Fruit fly (Drosophila melanogaster) whole organism, embryonic: ENCODE data around the gene Eip75B.

ENCODE experiments used
- B-H1 ChIP-seq: fragments of 200-800 bp; sonication (Bioruptor generic); IDR thresholded peaks from 3 replicates; pipeline ENCODE4 v1.3.6; 2022; ENCODE audit warnings: missing biosample characterization, missing genetic modification characterization
- CG11085 ChIP-seq: fragments of 200-800 bp; sonication (Bioruptor generic); IDR thresholded peaks from 2 replicates; pipeline ENCODE4 v1.3.6; 2022; ENCODE audit warnings: missing biosample characterization, missing genetic modification characterization
- CG12659 ChIP-seq: fragments of 200-800 bp; sonication (Bioruptor generic); optimal IDR thresholded peaks from 3 replicates; lab custom pipeline; 2017; ENCODE audit warnings: mild to moderate bottlenecking, missing biosample characterization, missing genetic modification reagents, missing genetic modification characterization
- CG14667 ChIP-seq: fragments of 200-800 bp; sonication (Bioruptor generic); IDR thresholded peaks from 2 replicates; pipeline ENCODE4 v1.3.6; 2022; ENCODE audit warnings: missing biosample characterization, missing genetic modification characterization
- CG15269 ChIP-seq: fragments of 200-800 bp; sonication (Bioruptor generic); optimal IDR thresholded peaks from 2 replicates; lab custom pipeline; 2018; ENCODE audit warnings: missing biosample characterization, mild to moderate bottlenecking, missing genetic modification characterization, moderate library complexity
- CG15514 ChIP-seq: fragments of 200-800 bp; sonication (Bioruptor generic); optimal IDR thresholded peaks from 3 replicates; lab custom pipeline; 2017; ENCODE audit warnings: missing biosample characterization, missing genetic modification characterization, mild to moderate bottlenecking, moderate library complexity, missing genetic modification reagents
- CG16779 ChIP-seq: fragments of 200-800 bp; sonication (Bioruptor generic); IDR thresholded peaks from 2 replicates; pipeline ENCODE4 v1.3.6; 2022; ENCODE audit warnings: missing biosample characterization, missing genetic modification characterization
- CG16813 ChIP-seq: fragments of 200-800 bp; sonication (Bioruptor generic); IDR thresholded peaks from 3 replicates; pipeline ENCODE4 v1.3.6; 2022; ENCODE audit warnings: missing biosample characterization, missing genetic modification characterization; ENCODE audit not compliant: partially characterized antibody
- CG16863 ChIP-seq: fragments of 200-800 bp; sonication (Bioruptor generic); optimal IDR thresholded peaks from 3 replicates; lab custom pipeline; 2016; ENCODE audit warnings: missing biosample characterization, missing genetic modification characterization
- CG17361 ChIP-seq: fragments of 200-800 bp; sonication (Bioruptor generic); IDR thresholded peaks from 3 replicates; pipeline ENCODE4 v1.3.6; 2022; ENCODE audit warnings: missing biosample characterization, missing genetic modification characterization
- CG2120 ChIP-seq: fragments of 200-800 bp; sonication (Bioruptor generic); optimal IDR thresholded peaks from 3 replicates; lab custom pipeline; 2016; ENCODE audit warnings: missing biosample characterization, missing genetic modification characterization
- CG2712 ChIP-seq: fragments of 200-800 bp; optimal IDR thresholded peaks from 3 replicates; lab custom pipeline; 2019; ENCODE audit warnings: missing biosample characterization, mild to moderate bottlenecking, missing genetic modification characterization, moderate library complexity
- CG31365 ChIP-seq: fragments of 200-800 bp; sonication (Bioruptor generic); optimal IDR thresholded peaks from 2 replicates; lab custom pipeline; 2018; ENCODE audit warnings: missing biosample characterization, mild to moderate bottlenecking, missing genetic modification characterization
- CG31441 ChIP-seq: fragments of 200-800 bp; sonication (Bioruptor generic); IDR thresholded peaks from 2 replicates; pipeline ENCODE4 v1.3.6; 2022; ENCODE audit warnings: missing biosample characterization, missing genetic modification characterization
- CG32772 ChIP-seq: fragments of 200-800 bp; sonication (Bioruptor generic); IDR thresholded peaks from 2 replicates; pipeline ENCODE4 v1.3.6; 2022; ENCODE audit warnings: missing biosample characterization, missing genetic modification characterization
- CG34376 ChIP-seq: fragments of 200-800 bp; sonication (Bioruptor generic); optimal IDR thresholded peaks from 2 replicates; lab custom pipeline; 2018; ENCODE audit warnings: missing biosample characterization, mild to moderate bottlenecking, missing genetic modification characterization
- CG4404 ChIP-seq: fragments of 200-800 bp; sonication (Bioruptor generic); IDR thresholded peaks from 2 replicates; pipeline ENCODE4 v1.3.6; 2022; ENCODE audit warnings: missing biosample characterization, missing genetic modification characterization
- CG4707 ChIP-seq: fragments of 200-800 bp; sonication (Bioruptor generic); optimal IDR thresholded peaks from 2 replicates; lab custom pipeline; 2018; ENCODE audit warnings: missing biosample characterization, mild to moderate bottlenecking, missing genetic modification characterization, moderate library complexity
- CG7928 ChIP-seq: fragments of 200-800 bp; sonication (Bioruptor generic); optimal IDR thresholded peaks from 2 replicates; lab custom pipeline; 2017; ENCODE audit warnings: missing biosample characterization, mild to moderate bottlenecking, missing genetic modification characterization
- CG8765 ChIP-seq: fragments of 200-800 bp; sonication (Bioruptor generic); IDR thresholded peaks from 2 replicates; pipeline ENCODE4 v1.3.6; 2022; ENCODE audit warnings: missing biosample characterization, missing genetic modification characterization
- CG9609 ChIP-seq: fragments of 200-800 bp; sonication (Bioruptor generic); optimal IDR thresholded peaks from 3 replicates; lab custom pipeline; 2016; ENCODE audit warnings: missing biosample characterization, missing genetic modification characterization
- D19B ChIP-seq: fragments of 200-800 bp; sonication (Bioruptor generic); optimal IDR thresholded peaks from 2 replicates; lab custom pipeline; 2017; ENCODE audit warnings: missing biosample characterization, mild to moderate bottlenecking, missing genetic modification characterization
- Doc3 ChIP-seq: fragments of 200-800 bp; sonication (Bioruptor generic); IDR thresholded peaks from 3 replicates; pipeline ENCODE4 v1.3.6; 2022; ENCODE audit warnings: missing biosample characterization, missing genetic modification characterization; ENCODE audit not compliant: partially characterized antibody
- Ets97D ChIP-seq: fragments of 200-800 bp; sonication (Bioruptor generic); optimal IDR thresholded peaks from 3 replicates; lab custom pipeline; 2016; ENCODE audit warnings: missing biosample characterization, missing genetic modification characterization
- Gsc ChIP-seq: fragments of 200-800 bp; sonication (Bioruptor generic); IDR thresholded peaks from 2 replicates; pipeline ENCODE4 v1.3.6; 2022; ENCODE audit warnings: missing biosample characterization, missing genetic modification characterization
- Kr ChIP-seq: fragments of 200-800 bp; sonication (Bioruptor generic); optimal IDR thresholded peaks from 2 replicates; lab custom pipeline; 2017; ENCODE audit warnings: missing biosample characterization, mild to moderate bottlenecking, missing genetic modification characterization
- Neu2 ChIP-seq: fragments of 200-800 bp; sonication (Bioruptor generic); optimal IDR thresholded peaks from 3 replicates; lab custom pipeline; 2016; ENCODE audit warnings: missing biosample characterization, missing genetic modification characterization, borderline replicate concordance
- NfI ChIP-seq: fragments of 200-800 bp; sonication (Bioruptor generic); optimal IDR thresholded peaks from 3 replicates; lab custom pipeline; 2018; ENCODE audit warnings: missing biosample characterization, mild to moderate bottlenecking, missing genetic modification characterization, moderate library complexity
- Ptx1 ChIP-seq: fragments of 200-800 bp; sonication (Bioruptor generic); IDR thresholded peaks from 2 replicates; pipeline ENCODE4 v1.3.6; 2022; ENCODE audit warnings: missing biosample characterization, missing genetic modification characterization
- Sox102F ChIP-seq: fragments of 200-800 bp; sonication (Bioruptor generic); optimal IDR thresholded peaks from 2 replicates; lab custom pipeline; 2018; ENCODE audit warnings: missing biosample characterization, mild to moderate bottlenecking, missing genetic modification characterization, moderate library complexity
- ase ChIP-seq: fragments of 200-800 bp; sonication (Bioruptor generic); IDR thresholded peaks from 3 replicates; pipeline ENCODE4 v1.3.6; 2022; ENCODE audit warnings: missing biosample characterization, missing genetic modification characterization
- bsh ChIP-seq, 2 experiments: fragments of 200-800 bp; sonication (Bioruptor generic); optimal IDR thresholded peaks; 2 replicates each; lab custom pipeline; 2017 to 2018; ENCODE audit warnings: mild to moderate bottlenecking in 2 of 2, missing biosample characterization in 2 of 2, missing genetic modification characterization in 2 of 2, moderate library complexity in 1 of 2
- btn ChIP-seq: fragments of 200-800 bp; sonication (Bioruptor generic); optimal IDR thresholded peaks from 2 replicates; lab custom pipeline; 2016; ENCODE audit warnings: missing biosample characterization, missing genetic modification characterization
- cas ChIP-seq: fragments of 200-800 bp; sonication (Bioruptor generic); IDR thresholded peaks from 2 replicates; pipeline ENCODE4 v1.3.6; 2022; ENCODE audit warnings: missing biosample characterization, missing genetic modification characterization
- caup ChIP-seq: fragments of 200-800 bp; sonication (Bioruptor generic); optimal IDR thresholded peaks from 3 replicates; lab custom pipeline; 2017; ENCODE audit warnings: missing biosample characterization, mild to moderate bottlenecking, missing genetic modification characterization, moderate library complexity; ENCODE audit not compliant: severe bottlenecking
- cg ChIP-seq: fragments of 200-800 bp; sonication (Bioruptor generic); optimal IDR thresholded peaks from 3 replicates; lab custom pipeline; 2019; ENCODE audit warnings: missing biosample characterization, mild to moderate bottlenecking, missing genetic modification characterization, moderate library complexity
- chm ChIP-seq: fragments of 200-800 bp; sonication (Bioruptor generic); IDR thresholded peaks from 2 replicates; pipeline ENCODE4 v1.3.6; 2022; ENCODE audit warnings: missing biosample characterization, missing genetic modification characterization
- croc ChIP-seq: fragments of 200-800 bp; sonication (Bioruptor generic); conservative IDR thresholded peaks from 3 replicates; pipeline ENCODE4 v1.3.6; 2022; ENCODE audit warnings: missing biosample characterization, missing genetic modification characterization
- disco-r ChIP-seq: fragments of 200-800 bp; sonication (Bioruptor generic); optimal IDR thresholded peaks from 2 replicates; lab custom pipeline; 2016; ENCODE audit warnings: missing biosample characterization, missing genetic modification characterization
- en ChIP-seq: fragments of 200-800 bp; sonication (Bioruptor generic); optimal IDR thresholded peaks from 2 replicates; lab custom pipeline; 2016; ENCODE audit warnings: missing biosample characterization, missing genetic modification characterization
- fd64A ChIP-seq: fragments of 200-800 bp; sonication (Bioruptor generic); optimal IDR thresholded peaks from 3 replicates; lab custom pipeline; 2018; ENCODE audit warnings: missing biosample characterization, mild to moderate bottlenecking, missing genetic modification characterization
- grau ChIP-seq: fragments of 200-800 bp; optimal IDR thresholded peaks from 3 replicates; lab custom pipeline; 2019; ENCODE audit warnings: missing biosample characterization, mild to moderate bottlenecking, missing genetic modification characterization, moderate library complexity
- grn ChIP-seq: fragments of 200-800 bp; sonication (Bioruptor generic); optimal IDR thresholded peaks from 3 replicates; lab custom pipeline; 2017; ENCODE audit warnings: missing biosample characterization, missing genetic modification characterization
- pum ChIP-seq: fragments of 200-800 bp; sonication (Bioruptor generic); optimal IDR thresholded peaks from 2 replicates; lab custom pipeline; 2016; ENCODE audit warnings: missing biosample characterization, missing genetic modification characterization
- rib ChIP-seq: fragments of 200-800 bp; sonication (Bioruptor generic); IDR thresholded peaks from 2 replicates; pipeline ENCODE4 v1.3.6; 2022; ENCODE audit warnings: missing biosample characterization, missing genetic modification characterization
- sisA ChIP-seq: fragments of 200-800 bp; sonication (Bioruptor generic); IDR thresholded peaks from 2 replicates; pipeline ENCODE4 v1.3.6; 2022; ENCODE audit warnings: missing biosample characterization, missing genetic modification characterization
- sr ChIP-seq: fragments of 200-800 bp; sonication (Bioruptor generic); IDR thresholded peaks from 3 replicates; pipeline ENCODE4 v1.3.6; 2022; ENCODE audit warnings: missing biosample characterization, missing genetic modification characterization
- tap ChIP-seq: fragments of 200-800 bp; optimal IDR thresholded peaks from 3 replicates; lab custom pipeline; 2019; ENCODE audit warnings: missing biosample characterization, mild to moderate bottlenecking, missing genetic modification characterization, moderate library complexity
- wor ChIP-seq: fragments of 200-800 bp; sonication (Bioruptor generic); IDR thresholded peaks from 2 replicates; pipeline ENCODE4 v1.3.6; 2022; ENCODE audit warnings: missing biosample characterization, missing genetic modification characterization

Gene Eip75B

dm6 chr3L:17999406-18000101 is 64.9 kb downstream of the Eip75B start (continued):
- TF ChIP-seq CG15514 (GFP tag; lab: Kevin White, UChicago) (peak; percentile 83), Doc3 (GFP tag; lab: Robert Waterston, UW) (no peak), cg (peak; percentile 18), Ptx1 (peak; percentile 89), CG12659 (GFP tag; lab: Kevin White, UChicago) (peak; percentile 96), Sox102F (GFP tag; lab: Kevin White, UChicago) (peak; percentile 92), CG14667 (GFP tag; lab: Robert Waterston, UW) (peak; percentile 66; the same call in 1 of the 2 replicates), CG11085 (GFP tag; lab: Robert Waterston, UW) (no peak), D19B (GFP tag; lab: Kevin White, UChicago) (peak; percentile 84), grn (peak; percentile 90), disco-r (GFP tag; lab: Kevin White, UChicago) (peak; percentile 84), en (GFP tag; lab: Kevin White, UChicago) (peak; percentile 92), CG31441 (peak; percentile 96), CG16813 (GFP tag; lab: Robert Waterston, UW) (peak; percentile 9; the same call in 1 of the 3 replicates), CG17361 (GFP tag; lab: Robert Waterston, UW) (peak; percentile 94), CG34376 (GFP tag; lab: Kevin White, UChicago) (peak; percentile 97), B-H1 (GFP tag; lab: Robert Waterston, UW) (peak; percentile 74), CG15269 (tag; lab: Kevin White, UChicago) (peak; percentile 94), CG32772 (GFP tag; lab: Robert Waterston, UW) (peak; percentile 72), rib (GFP tag; lab: Robert Waterston, UW) (no peak; the same call in 1 of the 2 replicates), Kr (no peak), CG31365 (tag; lab: Kevin White, UChicago) (peak; percentile 80), Neu2 (peak; percentile 93), CG4404 (GFP tag; lab: Robert Waterston, UW) (peak; percentile 80), CG16779 (GFP tag; lab: Robert Waterston, UW) (no peak), Gsc (GFP tag; lab: Robert Waterston, UW) (no peak; the same call in 1 of the 2 replicates), CG16863 (GFP tag; lab: Kevin White, UChicago) (peak; percentile 94), bsh (GFP tag; optimal IDR thresholded peaks at IDR 0.05; lab: Kevin White, UChicago) (peak; percentile 90 to 94), sr (GFP tag; lab: Robert Waterston, UW) (peak; percentile 6; the same call in 1 of the 3 replicates), fd64A (GFP tag; lab: Kevin White, UChicago) (peak; percentile 73), caup (peak; percentile 93), CG4707 (peak; percentile 78), sisA (GFP tag; lab: Robert Waterston, UW) (peak; percentile 64), grau (tag; lab: Kevin White, UChicago) (peak; percentile 95), CG9609 (GFP tag; lab: Kevin White, UChicago) (peak; percentile 91), cas (GFP tag; lab: Robert Waterston, UW) (no peak; the same call in 1 of the 2 replicates), btn (peak; percentile 88), croc (GFP tag; lab: Robert Waterston, UW) (peak; percentile 85), tap (peak; percentile 88), wor (GFP tag; lab: Robert Waterston, UW) (peak; percentile 78), ase (GFP tag; lab: Robert Waterston, UW) (peak; percentile 66; the same call in 2 of the 3 replicates), CG2120 (GFP tag; lab: Kevin White, UChicago) (peak; percentile 94), chm (GFP tag; lab: Robert Waterston, UW) (peak; percentile 78), CG7928 (peak; percentile 65), pum (GFP tag; lab: Kevin White, UChicago) (peak; percentile 89), CG2712 (tag; lab: Kevin White, UChicago) (peak; percentile 98), Ets97D (GFP tag; lab: Kevin White, UChicago) (peak; percentile 60), NfI (GFP tag; lab: Kevin White, UChicago) (peak; percentile 88), CG8765 (GFP tag; lab: Robert Waterston, UW) (peak; percentile 58; the same call in 1 of the 2 replicates)
